Fruit fly (Drosophila melanogaster) whole organism, embryonic: ENCODE measurements around the gene KFase.

Source experiments
- Awh ChIP-seq: fragments of 200-800 bp; sonication (Bioruptor generic); IDR thresholded peaks from 2 replicates; pipeline ENCODE4, ENCODE4 v1.3.6; 2022; ENCODE audit warnings: missing biosample characterization, missing genetic modification characterization
- BEAF-32 ChIP-seq: fragments of 200-800 bp; sonication (Bioruptor generic); optimal IDR thresholded peaks from 3 replicates; lab custom pipeline; 2017; ENCODE audit warnings: missing biosample characterization, missing genetic modification characterization, mild to moderate bottlenecking, moderate library complexity, missing genetic modification reagents
- CG10366 ChIP-seq: fragments of 200-800 bp; sonication (Bioruptor generic); IDR thresholded peaks from 2 replicates; pipeline ENCODE4 v1.3.6; 2022; ENCODE audit warnings: missing biosample characterization, missing genetic modification characterization
- CG14965 ChIP-seq: fragments of 200-800 bp; sonication (Bioruptor generic); optimal IDR thresholded peaks from 2 replicates; lab custom pipeline; 2016; ENCODE audit warnings: missing biosample characterization, missing genetic modification characterization, borderline replicate concordance
- CG15073 ChIP-seq: fragments of 200-800 bp; sonication (Bioruptor generic); optimal IDR thresholded peaks from 2 replicates; lab custom pipeline; 2016; ENCODE audit warnings: missing biosample characterization, missing genetic modification characterization
- CG1647 ChIP-seq: fragments of 200-800 bp; sonication (Bioruptor generic); optimal IDR thresholded peaks from 3 replicates; lab custom pipeline; 2016; ENCODE audit warnings: missing biosample characterization, missing genetic modification characterization
- CG17385 ChIP-seq: fragments of 200-800 bp; sonication (Bioruptor generic); optimal IDR thresholded peaks from 3 replicates; lab custom pipeline; 2018; ENCODE audit warnings: missing biosample characterization, mild to moderate bottlenecking, missing genetic modification characterization
- CG1792 ChIP-seq: fragments of 200-800 bp; sonication (Bioruptor generic); optimal IDR thresholded peaks from 2 replicates; lab custom pipeline; 2016; ENCODE audit warnings: missing biosample characterization, missing genetic modification characterization
- CG18599 ChIP-seq: fragments of 200-800 bp; sonication (Bioruptor generic); optimal IDR thresholded peaks from 3 replicates; lab custom pipeline; 2017; ENCODE audit warnings: missing biosample characterization, missing genetic modification characterization, mild to moderate bottlenecking, moderate library complexity, missing genetic modification reagents
- CG30403 ChIP-seq: fragments of 200-800 bp; sonication (Bioruptor generic); optimal IDR thresholded peaks from 3 replicates; lab custom pipeline; 2016; ENCODE audit warnings: missing biosample characterization, missing genetic modification characterization
- CG32767 ChIP-seq: fragments of 200-800 bp; sonication (Bioruptor generic); IDR thresholded peaks from 2 replicates; pipeline ENCODE4 v1.3.6; 2022; ENCODE audit warnings: missing biosample characterization, missing genetic modification characterization
- CG4282 ChIP-seq: fragments of 200-800 bp; sonication (Bioruptor generic); optimal IDR thresholded peaks from 2 replicates; lab custom pipeline; 2016; ENCODE audit warnings: missing biosample characterization, missing genetic modification characterization
- CG6683 ChIP-seq: fragments of 200-800 bp; sonication (Bioruptor generic); optimal IDR thresholded peaks from 2 replicates; lab custom pipeline; 2017; ENCODE audit warnings: missing biosample characterization, mild to moderate bottlenecking, missing genetic modification characterization, missing genetic modification reagents
- CG8359 ChIP-seq: fragments of 200-800 bp; sonication (Bioruptor generic); optimal IDR thresholded peaks from 2 replicates; lab custom pipeline; 2017; ENCODE audit warnings: missing biosample characterization, mild to moderate bottlenecking, missing genetic modification characterization, borderline replicate concordance
- CG9215 ChIP-seq: fragments of 200-800 bp; sonication (Bioruptor generic); IDR thresholded peaks from 2 replicates; pipeline ENCODE4 v1.3.6; 2022; ENCODE audit warnings: missing biosample characterization, missing genetic modification characterization
- CHES-1-like ChIP-seq: fragments of 200-800 bp; sonication (Bioruptor generic); optimal IDR thresholded peaks from 2 replicates; lab custom pipeline; 2016; ENCODE audit warnings: missing biosample characterization, missing genetic modification characterization
- Camta ChIP-seq: fragments of 200-800 bp; sonication (Bioruptor generic); optimal IDR thresholded peaks from 2 replicates; lab custom pipeline; 2016; ENCODE audit warnings: missing biosample characterization, missing genetic modification characterization
- D ChIP-seq, 2 experiments: fragments of 200-800 bp in 1 of 2; fragments of >200 bp in 1 of 2; sonication (Bioruptor generic) in 1 of 2; optimal IDR thresholded peaks; 2 replicates in 1 of 2; 3 replicates in 1 of 2; lab custom pipeline; 2017; ENCODE audit warnings: mild to moderate bottlenecking in 1 of 2, missing biosample characterization in 1 of 2, missing genetic modification characterization in 1 of 2, missing genetic modification reagents in 1 of 2
- Dref ChIP-seq: fragments of 200-800 bp; sonication (Bioruptor generic); IDR thresholded peaks from 2 replicates; pipeline ENCODE4 v1.3.6; 2022; ENCODE audit warnings: missing biosample characterization, missing genetic modification characterization
- Drgx ChIP-seq: fragments of 200-800 bp; sonication (Bioruptor generic); IDR thresholded peaks from 2 replicates; pipeline ENCODE4 v1.3.6; 2022; ENCODE audit warnings: missing biosample characterization, missing genetic modification characterization
- Fer1 ChIP-seq: fragments of 200-800 bp; sonication (Bioruptor generic); optimal IDR thresholded peaks from 2 replicates; lab custom pipeline; 2017; ENCODE audit warnings: missing biosample characterization, mild to moderate bottlenecking, missing genetic modification characterization
- Hand ChIP-seq: fragments of 200-800 bp; sonication (Bioruptor generic); optimal IDR thresholded peaks from 2 replicates; lab custom pipeline; 2017; ENCODE audit warnings: mild to moderate bottlenecking, missing biosample characterization, missing genetic modification reagents, missing genetic modification characterization
- Hmr ChIP-seq: fragments of 200-800 bp; sonication (Bioruptor generic); optimal IDR thresholded peaks from 3 replicates; lab custom pipeline; 2017; ENCODE audit warnings: mild to moderate bottlenecking, missing biosample characterization, missing genetic modification reagents, missing genetic modification characterization
- Hsf ChIP-seq: fragments of 200-800 bp; sonication (Bioruptor generic); optimal IDR thresholded peaks from 3 replicates; lab custom pipeline; 2016; ENCODE audit warnings: missing biosample characterization, missing genetic modification characterization
- NK7.1 ChIP-seq: fragments of 200-800 bp; sonication (Bioruptor generic); optimal IDR thresholded peaks from 3 replicates; lab custom pipeline; 2016; ENCODE audit warnings: missing biosample characterization, missing genetic modification characterization
- PHDP ChIP-seq: fragments of 200-800 bp; sonication (Bioruptor generic); optimal IDR thresholded peaks from 3 replicates; lab custom pipeline; 2018; ENCODE audit warnings: missing biosample characterization, mild to moderate bottlenecking, missing genetic modification characterization, moderate library complexity
- ap ChIP-seq: fragments of 200-800 bp; sonication (Bioruptor generic); IDR thresholded peaks from 2 replicates; pipeline ENCODE4 v1.3.6; 2022; ENCODE audit warnings: missing biosample characterization, missing genetic modification characterization
- cad ChIP-seq: fragments of >200 bp; optimal IDR thresholded peaks from 2 replicates; lab custom pipeline; 2017; ENCODE audit warnings: missing biosample characterization, missing genetic modification characterization
- danr ChIP-seq: fragments of 200-800 bp; sonication (Bioruptor generic); IDR thresholded peaks from 2 replicates; pipeline ENCODE4 v1.3.6; 2022; ENCODE audit warnings: missing biosample characterization, missing genetic modification characterization
- esg ChIP-seq: fragments of 200-800 bp; sonication (Bioruptor generic); conservative IDR thresholded peaks from 2 replicates; pipeline ENCODE4 v1.3.6; 2022; ENCODE audit warnings: missing biosample characterization, missing genetic modification characterization
- ewg ChIP-seq: fragments of 200-800 bp; sonication (Bioruptor generic); optimal IDR thresholded peaks from 3 replicates; lab custom pipeline; 2017; ENCODE audit warnings: mild to moderate bottlenecking, missing biosample characterization, missing genetic modification reagents, missing genetic modification characterization
- fd64A ChIP-seq: fragments of 200-800 bp; sonication (Bioruptor generic); optimal IDR thresholded peaks from 3 replicates; lab custom pipeline; 2018; ENCODE audit warnings: missing biosample characterization, mild to moderate bottlenecking, missing genetic modification characterization
- fu2 ChIP-seq: fragments of 200-800 bp; sonication (Bioruptor generic); optimal IDR thresholded peaks from 2 replicates; lab custom pipeline; 2016; ENCODE audit warnings: missing biosample characterization, missing genetic modification characterization
- grau ChIP-seq: fragments of 200-800 bp; optimal IDR thresholded peaks from 3 replicates; lab custom pipeline; 2019; ENCODE audit warnings: missing biosample characterization, mild to moderate bottlenecking, missing genetic modification characterization, moderate library complexity
- gt ChIP-seq: fragments of 200-800 bp; sonication (Bioruptor generic); IDR thresholded peaks from 2 replicates; pipeline ENCODE4 v1.3.6; 2022; ENCODE audit warnings: missing biosample characterization, missing genetic modification characterization
- her ChIP-seq: fragments of 200-800 bp; sonication (Bioruptor generic); optimal IDR thresholded peaks from 2 replicates; lab custom pipeline; 2016; ENCODE audit warnings: missing biosample characterization, missing genetic modification characterization
- lilli ChIP-seq: fragments of 200-800 bp; sonication (Bioruptor generic); optimal IDR thresholded peaks from 3 replicates; lab custom pipeline; 2016; ENCODE audit warnings: missing biosample characterization, missing genetic modification characterization
- nau ChIP-seq: fragments of 200-800 bp; sonication (Bioruptor generic); optimal IDR thresholded peaks from 3 replicates; lab custom pipeline; 2017; ENCODE audit warnings: missing biosample characterization, mild to moderate bottlenecking, missing genetic modification characterization, missing genetic modification reagents
- otp ChIP-seq: fragments of 200-800 bp; sonication (Bioruptor generic); IDR thresholded peaks from 3 replicates; pipeline ENCODE4, ENCODE4 v1.3.6; 2022; ENCODE audit warnings: missing biosample characterization, missing genetic modification characterization
- pho ChIP-seq: fragments of 200-800 bp; sonication (Bioruptor generic); optimal IDR thresholded peaks from 2 replicates; lab custom pipeline; 2016; ENCODE audit warnings: missing biosample characterization, missing genetic modification characterization
- pita ChIP-seq: fragments of 200-800 bp; sonication (Bioruptor generic); optimal IDR thresholded peaks from 2 replicates; lab custom pipeline; 2017; ENCODE audit warnings: missing biosample characterization, mild to moderate bottlenecking, missing genetic modification characterization
- rib ChIP-seq: fragments of 200-800 bp; sonication (Bioruptor generic); IDR thresholded peaks from 2 replicates; pipeline ENCODE4 v1.3.6; 2022; ENCODE audit warnings: missing biosample characterization, missing genetic modification characterization
- ssp ChIP-seq: fragments of 200-800 bp; sonication (Bioruptor generic); IDR thresholded peaks from 2 replicates; pipeline ENCODE4 v1.3.6; 2022; ENCODE audit warnings: missing biosample characterization, missing genetic modification characterization
- sug ChIP-seq: fragments of 200-800 bp; optimal IDR thresholded peaks from 2 replicates; lab custom pipeline; 2019; ENCODE audit warnings: missing biosample characterization, mild to moderate bottlenecking, missing genetic modification characterization, moderate library complexity
- unpg ChIP-seq: fragments of 200-800 bp; sonication (Bioruptor generic); optimal IDR thresholded peaks from 3 replicates; lab custom pipeline; 2018; ENCODE audit warnings: missing biosample characterization, mild to moderate bottlenecking, missing genetic modification characterization, moderate library complexity
- vvl ChIP-seq: fragments of 200-800 bp; sonication (Bioruptor generic); IDR thresholded peaks from 2 replicates; pipeline ENCODE4 v1.3.6; 2022; ENCODE audit warnings: missing biosample characterization, missing genetic modification characterization
- wor ChIP-seq: fragments of 200-800 bp; sonication (Bioruptor generic); IDR thresholded peaks from 2 replicates; pipeline ENCODE4 v1.3.6; 2022; ENCODE audit warnings: missing biosample characterization, missing genetic modification characterization
- zfh1 ChIP-seq: fragments of 200-800 bp; sonication (Bioruptor generic); IDR thresholded peaks from 3 replicates; pipeline ENCODE4 v1.3.6; 2022; ENCODE audit warnings: missing biosample characterization, missing genetic modification characterization

Gene KFase

DNA sequence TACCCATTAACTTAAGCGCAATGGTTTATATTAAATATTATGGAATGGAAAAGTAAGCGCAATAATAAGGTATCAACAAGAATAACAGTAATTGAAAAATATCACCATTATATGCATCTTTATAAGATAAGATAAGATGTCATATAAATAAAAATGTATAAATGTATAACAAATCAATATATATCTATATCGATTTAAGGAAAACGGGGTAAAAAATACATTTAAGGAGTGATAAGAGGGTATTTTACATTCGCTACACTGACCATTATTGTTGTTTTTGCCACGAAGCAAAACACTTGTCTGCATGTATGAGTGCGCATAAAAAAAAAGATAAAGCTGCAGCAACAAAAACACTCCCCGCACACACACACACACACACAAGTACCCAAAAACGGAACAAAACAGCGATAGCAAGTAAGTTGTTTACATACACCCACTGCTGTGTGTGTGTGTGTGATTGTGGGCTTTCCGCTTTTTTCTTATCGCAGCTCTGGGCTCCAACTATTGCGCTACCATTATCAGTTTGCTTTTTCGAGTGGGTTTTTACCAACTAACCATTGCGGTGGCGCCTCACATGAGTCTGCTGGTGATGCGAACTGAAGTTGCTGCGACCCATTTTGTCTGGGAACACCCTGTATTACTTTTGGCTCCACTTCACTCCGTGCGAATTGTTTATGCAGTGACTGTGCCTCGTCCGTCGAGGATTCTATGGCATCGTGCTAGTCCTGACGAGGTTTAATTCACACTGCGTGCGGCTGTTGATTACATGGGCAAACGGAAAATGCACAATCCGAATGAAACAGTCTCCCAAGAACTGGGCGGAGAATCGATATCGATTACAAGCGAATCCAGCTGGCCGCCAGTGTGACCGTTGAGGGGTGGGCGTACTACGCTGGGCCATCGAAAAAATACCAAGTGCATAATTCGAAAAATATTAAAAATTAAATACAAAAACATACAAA lies 15.2 kb downstream of the KFase start, which contains the start of gene mmy (continued):
- TF ChIP-seq Awh (0 out of 2 replicates have a peak, but pooled peaks have one; percentile 21), CG8359 (GFP tag; lab: Kevin White, UChicago) (no peak), CG6683 (GFP tag; lab: Kevin White, UChicago) (no peak), otp (GFP tag; lab: Robert Waterston, UW) (peak; percentile 9; the same call in 1 of the 3 replicates), unpg (GFP tag; lab: Kevin White, UChicago) (peak; percentile 60), zfh1 (no peak), CG17385 (GFP tag; lab: Kevin White, UChicago) (peak; percentile 47), ssp (GFP tag; lab: Robert Waterston, UW) (no peak), wor (GFP tag; lab: Robert Waterston, UW) (0 out of 2 replicates have a peak, but pooled peaks have one; percentile 21), Drgx (peak; percentile 71), CHES-1-like (GFP tag; lab: Kevin White, UChicago) (peak; percentile 79), danr (no peak), pho (GFP tag; lab: Kevin White, UChicago) (peak; percentile 31), esg (GFP tag; lab: Robert Waterston, UW) (peak; percentile 52; the same call in 1 of the 2 replicates), gt (GFP tag; lab: Robert Waterston, UW) (no peak), ap (GFP tag; lab: Robert Waterston, UW) (no peak), nau (GFP tag; lab: Kevin White, UChicago) (peak; percentile 46), CG30403 (GFP tag; lab: Kevin White, UChicago) (peak; percentile 52), Hand (GFP tag; lab: Kevin White, UChicago) (peak; percentile 56), Fer1 (GFP tag; lab: Kevin White, UChicago) (peak; percentile 38), ewg (GFP tag; lab: Kevin White, UChicago) (peak; percentile 21), cad (GFP tag; lab: Kevin White, UChicago) (no peak), D (optimal IDR thresholded peaks at IDR 0.05; lab: Kevin White, UChicago) (peak; percentile 94), D (GFP tag; optimal IDR thresholded peaks at IDR 0.05; lab: Kevin White, UChicago) (peak; percentile 16), CG1792 (GFP tag; lab: Kevin White, UChicago) (no peak), CG10366 (GFP tag; lab: Robert Waterston, UW) (peak; percentile 56; the same call in 1 of the 2 replicates), Camta (GFP tag; lab: Kevin White, UChicago) (no peak), Hmr (peak; percentile 56), CG14965 (GFP tag; lab: Kevin White, UChicago) (no peak), grau (tag; lab: Kevin White, UChicago) (peak; percentile 73), CG1647 (no peak), CG4282 (peak; percentile 8), NK7.1 (GFP tag; lab: Kevin White, UChicago) (no peak), PHDP (peak; percentile 73), CG15073 (GFP tag; lab: Kevin White, UChicago) (no peak), her (GFP tag; lab: Kevin White, UChicago) (peak; percentile 37), Dref (GFP tag; lab: Robert Waterston, UW) (peak; percentile 76), pita (GFP tag; lab: Kevin White, UChicago) (no peak), fd64A (peak; percentile 51), CG9215 (0 out of 2 replicates have a peak, but pooled peaks have one; percentile 5), fu2 (GFP tag; lab: Kevin White, UChicago) (peak; percentile 5), rib (GFP tag; lab: Robert Waterston, UW) (peak; percentile 39; the same call in 1 of the 2 replicates), Hsf (GFP tag; lab: Kevin White, UChicago) (peak; percentile 1), CG18599 (peak; percentile 66), CG32767 (GFP tag; lab: Robert Waterston, UW) (0 out of 2 replicates have a peak, but pooled peaks have one; percentile 9), BEAF-32 (GFP tag; lab: Kevin White, UChicago) (peak; percentile 43), lilli (peak; percentile 15), sug (tag; lab: Kevin White, UChicago) (peak; percentile 66), vvl (peak; percentile 37)
